Worm (Caenorhabditis elegans) whole organism, mixed stage, embryonic: ENCODE results near the gene csq-1.

Experiments used
- M03D4.4 ChIP-seq: sonication (generic microtip); optimal IDR thresholded peaks from 2 replicates; lab custom pipeline; 2017; ENCODE audit warnings: mild to moderate bottlenecking, missing genetic modification characterization, missing compliant biosample characterization
- bed-3 ChIP-seq: fragments of 200-800 bp; sonication (Bioruptor generic); optimal IDR thresholded peaks from 3 replicates; lab custom pipeline; 2018; ENCODE audit warnings: mild to moderate bottlenecking, missing genetic modification characterization, moderate library complexity, missing compliant biosample characterization
- blmp-1 ChIP-seq: fragments of 150-350 bp; optimal IDR thresholded peaks from 2 replicates; lab custom pipeline; 2014; ENCODE audit warnings: missing biosample characterization, missing genetic modification characterization
- ceh-39 ChIP-seq: fragments of 150-350 bp; optimal IDR thresholded peaks from 2 replicates; lab custom pipeline; 2014; ENCODE audit warnings: missing biosample characterization, missing genetic modification characterization
- ceh-43 ChIP-seq: fragments of 200-800 bp; sonication (Bioruptor generic); optimal IDR thresholded peaks from 2 replicates; lab custom pipeline; 2018; ENCODE audit warnings: mild to moderate bottlenecking, missing genetic modification characterization, moderate library complexity, missing compliant biosample characterization
- ceh-83 ChIP-seq: fragments of 200-800 bp; sonication (Bioruptor generic); optimal IDR thresholded peaks from 2 replicates; lab custom pipeline; 2018; ENCODE audit warnings: mild to moderate bottlenecking, missing genetic modification characterization, missing compliant biosample characterization
- ces-1 ChIP-seq: fragments of 150-350 bp; optimal IDR thresholded peaks from 2 replicates; lab custom pipeline; 2014; ENCODE audit warnings: missing biosample characterization, missing genetic modification reagents, missing genetic modification characterization
- cnd-1 ChIP-seq: fragments of 200-800 bp; sonication (Bioruptor generic); optimal IDR thresholded peaks from 2 replicates; lab custom pipeline; 2018; ENCODE audit warnings: mild to moderate bottlenecking, missing genetic modification characterization, missing compliant biosample characterization
- drap-1 ChIP-seq: fragments of 200-800 bp; sonication (Bioruptor generic); optimal IDR thresholded peaks from 3 replicates; lab custom pipeline; 2018; ENCODE audit warnings: mild to moderate bottlenecking, missing genetic modification characterization, missing compliant biosample characterization
- elt-1 ChIP-seq: sonication (generic microtip); optimal IDR thresholded peaks from 2 replicates; lab custom pipeline; 2017; ENCODE audit warnings: missing genetic modification characterization, mild to moderate bottlenecking, missing compliant biosample characterization, antibody characterized with exemption, moderate library complexity, borderline replicate concordance; ENCODE audit not compliant: insufficient read depth
- elt-3 ChIP-seq: fragments of 150-350 bp; optimal IDR thresholded peaks from 2 replicates; lab custom pipeline; 2014; ENCODE audit warnings: missing biosample characterization, missing genetic modification characterization
- flh-1 ChIP-seq: fragments of 200-800 bp; sonication (Bioruptor generic); optimal IDR thresholded peaks from 2 replicates; lab custom pipeline; 2018; ENCODE audit warnings: mild to moderate bottlenecking, missing genetic modification characterization, moderate library complexity, missing compliant biosample characterization
- ham-2 ChIP-seq: fragments of 200-800 bp; sonication (Bioruptor generic); optimal IDR thresholded peaks from 2 replicates; lab custom pipeline; 2018; ENCODE audit warnings: mild to moderate bottlenecking, missing genetic modification characterization, missing compliant biosample characterization
- hlh-1 ChIP-seq: fragments of 150-350 bp; optimal IDR thresholded peaks from 2 replicates; lab custom pipeline; 2014; ENCODE audit warnings: missing biosample characterization, missing genetic modification reagents, missing genetic modification characterization
- lin-13 ChIP-seq: fragments of 150-350 bp; optimal IDR thresholded peaks from 2 replicates; lab custom pipeline; 2014; ENCODE audit warnings: missing biosample characterization, missing genetic modification characterization
- lin-32 ChIP-seq: fragments of 200-800 bp; sonication (Bioruptor generic); optimal IDR thresholded peaks from 2 replicates; lab custom pipeline; 2018; ENCODE audit warnings: mild to moderate bottlenecking, missing genetic modification characterization, missing compliant biosample characterization
- lsy-2 ChIP-seq: fragments of 150-350 bp; optimal IDR thresholded peaks from 2 replicates; lab custom pipeline; 2014; ENCODE audit warnings: missing biosample characterization, missing genetic modification characterization
- mab-5 ChIP-seq: fragments of 150-350 bp; optimal IDR thresholded peaks from 2 replicates; lab custom pipeline; 2014; ENCODE audit warnings: missing biosample characterization, missing genetic modification characterization
- mep-1 ChIP-seq: fragments of 150-350 bp; optimal IDR thresholded peaks from 2 replicates; lab custom pipeline; 2017; ENCODE audit warnings: missing biosample characterization, missing genetic modification reagents, missing genetic modification characterization, inconsistent platforms
- mls-2 ChIP-seq: sonication (generic microtip); optimal IDR thresholded peaks from 2 replicates; lab custom pipeline; 2016; ENCODE audit warnings: mild to moderate bottlenecking, missing genetic modification characterization, moderate library complexity, missing compliant biosample characterization
- nhr-12 ChIP-seq: fragments of 150-350 bp; optimal IDR thresholded peaks from 2 replicates; lab custom pipeline; 2014; ENCODE audit warnings: missing biosample characterization, missing genetic modification characterization
- nhr-2 ChIP-seq: fragments of 150-350 bp; optimal IDR thresholded peaks from 2 replicates; lab custom pipeline; 2014; ENCODE audit warnings: missing biosample characterization, missing genetic modification characterization
- nhr-237 ChIP-seq: fragments of 150-350 bp; optimal IDR thresholded peaks from 2 replicates; lab custom pipeline; 2014; ENCODE audit warnings: missing biosample characterization, missing genetic modification characterization
- nhr-28 ChIP-seq: fragments of 150-350 bp; optimal IDR thresholded peaks from 2 replicates; lab custom pipeline; 2014; ENCODE audit warnings: missing biosample characterization, missing genetic modification characterization
- nhr-76 ChIP-seq: sonication (generic microtip); optimal IDR thresholded peaks from 2 replicates; lab custom pipeline; 2017; ENCODE audit warnings: missing biosample characterization, missing genetic modification characterization
- pha-4 ChIP-seq: fragments of 150-350 bp; optimal IDR thresholded peaks from 2 replicates; lab custom pipeline; 2018; ENCODE audit warnings: missing biosample characterization, missing genetic modification reagents, missing genetic modification characterization
- sem-2 ChIP-seq: fragments of 200-800 bp; sonication (Bioruptor generic); optimal IDR thresholded peaks from 2 replicates; lab custom pipeline; 2018; ENCODE audit warnings: mild to moderate bottlenecking, missing genetic modification characterization, missing compliant biosample characterization
- snpc-4 ChIP-seq: fragments of 150-350 bp; optimal IDR thresholded peaks from 2 replicates; lab custom pipeline; 2014; ENCODE audit warnings: missing biosample characterization, missing genetic modification characterization
- sptf-1 ChIP-seq: sonication (generic microtip); optimal IDR thresholded peaks from 2 replicates; lab custom pipeline; 2017; ENCODE audit warnings: mild to moderate bottlenecking, missing genetic modification characterization, moderate library complexity, missing compliant biosample characterization
- tbx-8 ChIP-seq: fragments of 200-800 bp; sonication (Bioruptor generic); optimal IDR thresholded peaks from 2 replicates; lab custom pipeline; 2018; ENCODE audit warnings: mild to moderate bottlenecking, missing genetic modification characterization, moderate library complexity, missing compliant biosample characterization
- unc-120 ChIP-seq: sonication (generic microtip); optimal IDR thresholded peaks from 2 replicates; lab custom pipeline; 2017; ENCODE audit warnings: missing genetic modification characterization, missing compliant biosample characterization; ENCODE audit not compliant: poor library complexity, severe bottlenecking
- unc-39 ChIP-seq: fragments of 150-350 bp; optimal IDR thresholded peaks from 2 replicates; lab custom pipeline; 2014; ENCODE audit warnings: missing biosample characterization, missing genetic modification characterization
- unc-62 ChIP-seq: fragments of 150-350 bp; optimal IDR thresholded peaks from 2 replicates; lab custom pipeline; 2014; ENCODE audit warnings: missing biosample characterization, missing genetic modification reagents, missing genetic modification characterization
- zip-8 ChIP-seq: fragments of 150-350 bp; optimal IDR thresholded peaks from 2 replicates; lab custom pipeline; 2014; ENCODE audit warnings: missing biosample characterization, missing genetic modification characterization
- ztf-11 ChIP-seq: fragments of 150-350 bp; optimal IDR thresholded peaks from 2 replicates; lab custom pipeline; 2014; ENCODE audit warnings: missing biosample characterization, missing genetic modification characterization

The csq-1 gene

ce11 chrX:14701490-14701889 lies 16.8 kb downstream of the csq-1 start, which contains the start of gene F40E10.5:
Gene F40E10.5 (plus strand): TSS chrX:14701790.
- TF ChIP-seq mls-2 = no peak
- TF ChIP-seq elt-3 (tag; lab: Kevin White, UChicago) = no peak
- TF ChIP-seq unc-39 = no peak
- peak; percentile 39 for TF ChIP-seq nhr-2 (tag; lab: Kevin White, UChicago)
- TF ChIP-seq sptf-1 (tag; lab: Kevin White, UChicago) = no peak
- no peak for TF ChIP-seq bed-3 (GFP tag; lab: Kevin White, UChicago)
- TF ChIP-seq sem-2 (GFP tag; lab: Kevin White, UChicago) = no peak
- no peak for TF ChIP-seq pha-4 (tag; lab: Kevin White, UChicago)

- TF ChIP-seq ceh-39 (tag; lab: Kevin White, UChicago) (no peak), nhr-12 (tag; lab: Kevin White, UChicago) (no peak), flh-1 (GFP tag; lab: Kevin White, UChicago) (no peak)
Measured at ce11 chrX:14704933-14705332, 20.3 kb downstream of the csq-1 start.

ce11 chrX:14706698-14707285 lies 22.1 kb downstream of the csq-1 start, which contains the start of gene tmem-184:
Gene tmem-184 (minus strand): TSS chrX:14706861.
- TF ChIP-seq elt-3 (tag; lab: Kevin White, UChicago) = no peak
- no peak for TF ChIP-seq ztf-11 (tag; lab: Kevin White, UChicago)
- TF ChIP-seq drap-1 (GFP tag; lab: Kevin White, UChicago) = no peak
- no peak for TF ChIP-seq lin-13 (tag; lab: Kevin White, UChicago)
- no peak for TF ChIP-seq sptf-1 (tag; lab: Kevin White, UChicago)
- TF ChIP-seq unc-62 = peak; percentile 33
- no peak for TF ChIP-seq unc-39
- peak; percentile 33 for TF ChIP-seq ces-1 (GFP tag; lab: Kevin White, UChicago)
- TF ChIP-seq snpc-4 (tag; lab: Kevin White, UChicago) = no peak

ce11 chrX:14708176-14708642 lies 23.5 kb downstream of the csq-1 start:
- TF ChIP-seq mab-5 (tag; lab: Kevin White, UChicago) (no peak), ham-2 (GFP tag; lab: Kevin White, UChicago) (peak; percentile 93), tbx-8 (GFP tag; lab: Kevin White, UChicago) (peak; percentile 0), unc-120 (tag; lab: Kevin White, UChicago) (peak; percentile 68), unc-62 (peak; percentile 80), ztf-11 (tag; lab: Kevin White, UChicago) (peak; percentile 69), bed-3 (GFP tag; lab: Kevin White, UChicago) (no peak), ceh-43 (no peak), M03D4.4 (tag; lab: Kevin White, UChicago) (peak; percentile 17), hlh-1 (tag; lab: Kevin White, UChicago) (peak; percentile 37), ceh-39 (tag; lab: Kevin White, UChicago) (peak; percentile 86), zip-8 (no peak), mep-1 (tag; lab: Kevin White, UChicago) (peak; percentile 81), nhr-237 (peak; percentile 52), cnd-1 (peak; percentile 60), elt-1 (tag; lab: Kevin White, UChicago) (no peak), mls-2 (peak; percentile 84), elt-3 (tag; lab: Kevin White, UChicago) (peak; percentile 2), sem-2 (GFP tag; lab: Kevin White, UChicago) (peak; percentile 32), lsy-2 (peak; percentile 76), flh-1 (GFP tag; lab: Kevin White, UChicago) (no peak), ces-1 (GFP tag; lab: Kevin White, UChicago) (peak; percentile 75), lin-13 (tag; lab: Kevin White, UChicago) (peak; percentile 53), lin-32 (GFP tag; lab: Kevin White, UChicago) (peak; percentile 48), nhr-28 (tag; lab: Kevin White, UChicago) (no peak), pha-4 (tag; lab: Kevin White, UChicago) (peak; percentile 55), ceh-83 (GFP tag; lab: Kevin White, UChicago) (no peak), nhr-12 (tag; lab: Kevin White, UChicago) (no peak), drap-1 (GFP tag; lab: Kevin White, UChicago) (peak; percentile 62), blmp-1 (no peak), sptf-1 (tag; lab: Kevin White, UChicago) (peak; percentile 83), nhr-2 (tag; lab: Kevin White, UChicago) (peak; percentile 33), unc-39 (no peak), nhr-76 (tag; lab: Kevin White, UChicago) (no peak), snpc-4 (tag; lab: Kevin White, UChicago) (no peak)
